Worm (Caenorhabditis elegans) whole organism, late embryonic: Measurements from ENCODE around the gene T01D1.7.

Source experiments
- F13H6.1 ChIP-seq: sonication (generic microtip); optimal IDR thresholded peaks from 2 replicates; lab custom pipeline; 2016; ENCODE audit warnings: missing genetic modification characterization, missing compliant biosample characterization
- K09A11.1 ChIP-seq: sonication (generic microtip); optimal IDR thresholded peaks from 2 replicates; lab custom pipeline; 2017; ENCODE audit warnings: antibody characterized with exemption, mild to moderate bottlenecking, missing genetic modification characterization, missing compliant biosample characterization; ENCODE audit not compliant: insufficient read depth
- T23F11.4 ChIP-seq: fragments of 200-800 bp; sonication (Bioruptor generic); optimal IDR thresholded peaks from 2 replicates; lab custom pipeline; 2018; ENCODE audit warnings: mild to moderate bottlenecking, missing genetic modification characterization, missing compliant biosample characterization
- ama-1 ChIP-seq: fragments of 150-350 bp; optimal IDR thresholded peaks from 2 replicates; lab custom pipeline; 2014
- ceh-18 ChIP-seq: sonication (generic microtip); optimal IDR thresholded peaks from 2 replicates; lab custom pipeline; 2016; ENCODE audit warnings: missing genetic modification characterization, missing compliant biosample characterization
- ceh-19 ChIP-seq: fragments of 200-800 bp; sonication (Bioruptor generic); optimal IDR thresholded peaks from 2 replicates; lab custom pipeline; 2018; ENCODE audit warnings: mild to moderate bottlenecking, missing genetic modification characterization, missing compliant biosample characterization
- ceh-2 ChIP-seq: sonication (generic microtip); optimal IDR thresholded peaks from 2 replicates; lab custom pipeline; 2016; ENCODE audit warnings: missing genotype, missing genetic modification characterization, missing compliant biosample characterization
- ceh-22 ChIP-seq: sonication (generic microtip); optimal IDR thresholded peaks from 2 replicates; lab custom pipeline; 2017; ENCODE audit warnings: missing biosample characterization, missing genetic modification characterization
- ceh-24 ChIP-seq: sonication (generic microtip); optimal IDR thresholded peaks from 2 replicates; lab custom pipeline; 2016; ENCODE audit warnings: mild to moderate bottlenecking, missing genetic modification characterization, missing compliant biosample characterization
- ceh-31 ChIP-seq: sonication (generic microtip); optimal IDR thresholded peaks from 2 replicates; lab custom pipeline; 2016; ENCODE audit warnings: missing genetic modification characterization, missing compliant biosample characterization
- ceh-45 ChIP-seq: fragments of 200-800 bp; sonication (Bioruptor generic); IDR thresholded peaks from 2 replicates; pipeline ENCODE4 v1.3.6; 2022; ENCODE audit warnings: missing genetic modification reagents, missing genetic modification characterization, missing compliant biosample characterization
- ceh-9 ChIP-seq: sonication (generic microtip); optimal IDR thresholded peaks from 2 replicates; lab custom pipeline; 2016; ENCODE audit warnings: mild to moderate bottlenecking, missing genetic modification characterization, inconsistent platforms, missing compliant biosample characterization
- dmd-4 ChIP-seq: sonication (generic microtip); optimal IDR thresholded peaks from 2 replicates; lab custom pipeline; 2016; ENCODE audit warnings: borderline replicate concordance, missing genetic modification characterization, missing compliant biosample characterization
- dve-1 ChIP-seq: sonication (generic microtip); optimal IDR thresholded peaks from 2 replicates; lab custom pipeline; 2017; ENCODE audit warnings: antibody characterized with exemption, mild to moderate bottlenecking, missing genetic modification characterization, missing compliant biosample characterization
- elt-2 ChIP-seq: sonication (generic microtip); optimal IDR thresholded peaks from 2 replicates; lab custom pipeline; 2016; ENCODE audit warnings: missing genetic modification reagents, missing genetic modification characterization, missing compliant biosample characterization
- elt-4 ChIP-seq: sonication (generic microtip); optimal IDR thresholded peaks from 2 replicates; lab custom pipeline; 2016; ENCODE audit warnings: missing genetic modification characterization, missing compliant biosample characterization
- fax-1 ChIP-seq: sonication (generic microtip); optimal IDR thresholded peaks from 2 replicates; lab custom pipeline; 2016; ENCODE audit warnings: missing genotype, missing genetic modification characterization, missing compliant biosample characterization
- fkh-10 ChIP-seq: fragments of 150-350 bp; optimal IDR thresholded peaks from 2 replicates; lab custom pipeline; 2014; ENCODE audit warnings: missing biosample characterization, missing genetic modification reagents, missing genetic modification characterization
- gmeb-2 ChIP-seq: sonication (generic microtip); optimal IDR thresholded peaks from 2 replicates; lab custom pipeline; 2016; ENCODE audit warnings: missing genetic modification characterization, inconsistent platforms, missing compliant biosample characterization
- hlh-15 ChIP-seq: sonication (generic microtip); optimal IDR thresholded peaks from 2 replicates; lab custom pipeline; 2016; ENCODE audit warnings: missing genetic modification characterization, missing compliant biosample characterization
- hlh-30 ChIP-seq: sonication (generic microtip); optimal IDR thresholded peaks from 2 replicates; lab custom pipeline; 2017; ENCODE audit warnings: antibody characterized with exemption, missing genetic modification characterization, missing compliant biosample characterization; ENCODE audit not compliant: insufficient read depth
- hlh-6 ChIP-seq: sonication (generic microtip); optimal IDR thresholded peaks from 2 replicates; lab custom pipeline; 2016; ENCODE audit warnings: missing genotype, missing genetic modification characterization, missing compliant biosample characterization
- hlh-8 ChIP-seq: sonication (generic microtip); optimal IDR thresholded peaks from 2 replicates; lab custom pipeline; 2016; ENCODE audit warnings: missing genotype, missing genetic modification characterization, missing compliant biosample characterization
- lin-11 ChIP-seq: fragments of 200-800 bp; sonication (Bioruptor generic); optimal IDR thresholded peaks from 2 replicates; lab custom pipeline; 2018; ENCODE audit warnings: mild to moderate bottlenecking, missing genetic modification characterization, missing compliant biosample characterization
- madf-2 ChIP-seq: sonication (generic microtip); optimal IDR thresholded peaks from 2 replicates; lab custom pipeline; 2017; ENCODE audit warnings: missing genetic modification characterization, missing compliant biosample characterization
- mec-3 ChIP-seq: sonication (generic microtip); optimal IDR thresholded peaks from 2 replicates; lab custom pipeline; 2016; ENCODE audit warnings: borderline replicate concordance, missing genetic modification characterization, missing compliant biosample characterization
- nfya-1 ChIP-seq: sonication (generic microtip); optimal IDR thresholded peaks from 2 replicates; lab custom pipeline; 2017; ENCODE audit warnings: missing genetic modification characterization, mild to moderate bottlenecking, missing compliant biosample characterization, antibody characterized with exemption, moderate library complexity
- nhr-232 ChIP-seq: sonication (generic microtip); optimal IDR thresholded peaks from 2 replicates; lab custom pipeline; 2016; ENCODE audit warnings: missing genetic modification characterization, missing compliant biosample characterization
- npax-4 ChIP-seq: sonication (generic microtip); optimal IDR thresholded peaks from 2 replicates; lab custom pipeline; 2016; ENCODE audit warnings: missing genetic modification characterization, missing compliant biosample characterization
- pag-3 ChIP-seq: sonication (generic microtip); optimal IDR thresholded peaks from 2 replicates; lab custom pipeline; 2016; ENCODE audit warnings: missing compliant biosample characterization, missing genetic modification characterization, borderline replicate concordance
- pat-9 ChIP-seq: fragments of 200-800 bp; sonication (Bioruptor generic); optimal IDR thresholded peaks from 2 replicates; lab custom pipeline; 2018; ENCODE audit warnings: mild to moderate bottlenecking, missing genetic modification characterization, moderate library complexity, missing compliant biosample characterization
- pha-2 ChIP-seq: sonication (generic microtip); optimal IDR thresholded peaks from 2 replicates; lab custom pipeline; 2017; ENCODE audit warnings: mild to moderate bottlenecking, missing genetic modification characterization, missing compliant biosample characterization
- pha-4 ChIP-seq: fragments of 150-350 bp; optimal IDR thresholded peaks from 2 replicates; lab custom pipeline; 2018; ENCODE audit warnings: missing biosample characterization, missing genetic modification reagents, missing genetic modification characterization
- pqm-1 ChIP-seq: sonication (generic microtip); optimal IDR thresholded peaks from 2 replicates; lab custom pipeline; 2016; ENCODE audit warnings: missing genetic modification characterization, missing compliant biosample characterization
- pros-1 ChIP-seq: fragments of 150-350 bp; optimal IDR thresholded peaks from 2 replicates; lab custom pipeline; 2014; ENCODE audit warnings: missing biosample characterization, missing genetic modification reagents, missing genetic modification characterization
- syd-9 ChIP-seq: sonication (generic microtip); optimal IDR thresholded peaks from 2 replicates; lab custom pipeline; 2016; ENCODE audit warnings: mild to moderate bottlenecking, missing genetic modification characterization, moderate library complexity, missing compliant biosample characterization
- tbx-2 ChIP-seq: sonication (generic microtip); optimal IDR thresholded peaks from 2 replicates; lab custom pipeline; 2016; ENCODE audit warnings: missing genetic modification characterization, missing compliant biosample characterization
- tbx-7 ChIP-seq: sonication (generic microtip); optimal IDR thresholded peaks from 2 replicates; lab custom pipeline; 2016; ENCODE audit warnings: missing genotype, missing genetic modification characterization, missing compliant biosample characterization
- unc-3 ChIP-seq, 2 experiments: fragments of 200-800 bp in 1 of 2; sonication (Bioruptor generic) in 1 of 2; sonication (generic microtip) in 1 of 2; conservative IDR thresholded peaks in 1 of 2; optimal IDR thresholded peaks in 1 of 2; 2 replicates each; pipeline versions ENCODE4 v1.3.6 to Lab custom; 2016 to 2022; ENCODE audit warnings: missing compliant biosample characterization in 2 of 2, missing genetic modification characterization in 2 of 2, missing genetic modification reagents in 1 of 2
- unc-55 ChIP-seq: sonication (generic microtip); optimal IDR thresholded peaks from 2 replicates; lab custom pipeline; 2017; ENCODE audit warnings: missing biosample characterization, missing genetic modification reagents, missing genetic modification characterization
- ztf-16 ChIP-seq: sonication (generic microtip); optimal IDR thresholded peaks from 2 replicates; lab custom pipeline; 2017; ENCODE audit warnings: missing genetic modification characterization, missing compliant biosample characterization

The T01D1.7 gene

DNA sequence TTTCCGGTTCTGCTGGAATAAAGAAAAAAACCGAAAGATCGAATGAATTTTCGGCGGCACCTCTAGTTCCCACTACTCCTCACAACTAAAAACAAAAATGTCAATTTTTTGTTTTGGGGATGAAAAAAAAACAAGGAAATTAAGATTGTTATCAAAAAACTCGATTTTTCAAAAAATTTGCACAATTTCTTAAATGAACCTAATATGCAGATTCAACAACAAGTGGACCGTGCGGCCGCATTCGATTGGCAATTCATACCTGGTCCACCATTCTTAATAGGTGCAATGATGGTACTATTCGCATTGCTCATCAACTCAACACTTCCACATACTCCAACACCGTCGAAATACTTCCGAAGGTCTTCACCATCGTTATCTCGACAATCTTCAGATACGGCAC lies 22.1 kb downstream of the T01D1.7 start:
- TF ChIP-seq dmd-4 (tag; lab: Kevin White, UChicago), result no peak
- no peak for TF ChIP-seq syd-9
- no peak for TF ChIP-seq hlh-8 (tag; lab: Kevin White, UChicago)
- TF ChIP-seq ceh-18 (tag; lab: Kevin White, UChicago), result no peak
- no peak for TF ChIP-seq ztf-16
- no peak for TF ChIP-seq hlh-15
- TF ChIP-seq T23F11.4, result no peak
- no peak for TF ChIP-seq pat-9 (tag; lab: Kevin White, UChicago)
- TF ChIP-seq tbx-2 (tag; lab: Kevin White, UChicago), result no peak
- no peak for TF ChIP-seq ceh-45 (GFP tag; lab: Robert Waterston, UW)
- no peak for TF ChIP-seq unc-3 (GFP tag; conservative IDR thresholded peaks at IDR 0.05; lab: Robert Waterston, UW)
- no peak for TF ChIP-seq unc-3 (tag; optimal IDR thresholded peaks at IDR 0.05; lab: Kevin White, UChicago)

DNA sequence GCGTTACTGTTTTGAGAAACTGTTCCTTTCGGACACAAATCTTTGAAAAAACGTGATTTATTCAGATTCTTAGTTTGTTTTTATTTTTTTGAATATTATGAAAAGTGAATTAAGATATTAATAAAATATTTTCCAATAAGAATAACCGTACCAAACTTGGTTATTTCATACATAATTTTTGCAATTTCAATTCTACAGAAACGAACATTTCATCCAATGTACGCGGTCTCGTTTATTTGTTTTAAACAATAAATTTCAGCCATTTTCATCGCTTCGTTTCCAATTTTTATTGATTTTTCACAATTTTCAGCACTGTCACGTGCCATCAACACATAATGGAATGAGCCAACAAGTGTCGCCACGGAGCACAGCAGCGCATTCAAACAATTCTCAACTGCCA lies 26.6 kb downstream of the T01D1.7 start, which contains the start of gene T25D3.4:
TSS of gene T25D3.4 (plus strand) at position 301 of the 400 bp plus-strand sequence.
- TF ChIP-seq ceh-31 (tag; lab: Kevin White, UChicago), result no peak
- TF ChIP-seq pha-2 (tag; lab: Kevin White, UChicago), result no peak
- no peak for TF ChIP-seq ceh-45 (GFP tag; lab: Robert Waterston, UW)
- TF ChIP-seq ceh-9, result no peak
- no peak for TF ChIP-seq ceh-19 (GFP tag; lab: Kevin White, UChicago)
- TF ChIP-seq gmeb-2 (tag; lab: Kevin White, UChicago), result no peak
- no peak for TF ChIP-seq dmd-4 (tag; lab: Kevin White, UChicago)
- TF ChIP-seq elt-4 (tag; lab: Kevin White, UChicago), result no peak
- TF ChIP-seq pag-3 (tag; lab: Kevin White, UChicago), result no peak
- TF ChIP-seq lin-11 (tag; lab: Kevin White, UChicago), result no peak
- no peak for TF ChIP-seq hlh-6 (tag; lab: Kevin White, UChicago)
- TF ChIP-seq pros-1, result no peak
- no peak for TF ChIP-seq ama-1 (lab: Kevin White, UChicago)
- TF ChIP-seq ceh-2, result no peak
- no peak for TF ChIP-seq tbx-7
- no peak for TF ChIP-seq fkh-10 (GFP tag; lab: Kevin White, UChicago)

DNA sequence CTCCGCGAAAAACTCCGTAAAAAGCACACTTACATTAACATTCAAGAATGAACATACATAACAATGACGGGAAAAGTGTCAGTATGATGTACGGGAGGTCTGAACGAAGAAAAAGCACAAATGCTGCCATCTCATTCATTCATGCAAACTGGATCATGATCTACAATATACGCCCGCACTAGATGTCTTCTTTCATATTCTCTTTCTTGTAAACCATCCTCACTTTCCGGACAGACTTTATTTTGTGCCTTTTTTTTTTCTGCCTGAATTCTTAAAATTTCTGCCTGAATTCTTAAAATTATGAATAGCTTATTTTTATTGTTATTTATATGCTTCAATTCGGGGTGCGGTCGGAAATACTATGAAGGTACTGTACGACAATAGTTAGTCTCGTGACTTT lies 38.4 kb downstream of the T01D1.7 start, which contains the start of gene K10B4.1:
TSS of gene K10B4.1 (plus strand) at position 301 of the 400 bp plus-strand sequence.
- TF ChIP-seq tbx-2 (tag; lab: Kevin White, UChicago) (no peak), hlh-30 (tag; lab: Kevin White, UChicago) (no peak), unc-55 (no peak), ceh-2 (no peak), F13H6.1 (tag; lab: Kevin White, UChicago) (no peak), npax-4 (tag; lab: Kevin White, UChicago) (no peak)

DNA sequence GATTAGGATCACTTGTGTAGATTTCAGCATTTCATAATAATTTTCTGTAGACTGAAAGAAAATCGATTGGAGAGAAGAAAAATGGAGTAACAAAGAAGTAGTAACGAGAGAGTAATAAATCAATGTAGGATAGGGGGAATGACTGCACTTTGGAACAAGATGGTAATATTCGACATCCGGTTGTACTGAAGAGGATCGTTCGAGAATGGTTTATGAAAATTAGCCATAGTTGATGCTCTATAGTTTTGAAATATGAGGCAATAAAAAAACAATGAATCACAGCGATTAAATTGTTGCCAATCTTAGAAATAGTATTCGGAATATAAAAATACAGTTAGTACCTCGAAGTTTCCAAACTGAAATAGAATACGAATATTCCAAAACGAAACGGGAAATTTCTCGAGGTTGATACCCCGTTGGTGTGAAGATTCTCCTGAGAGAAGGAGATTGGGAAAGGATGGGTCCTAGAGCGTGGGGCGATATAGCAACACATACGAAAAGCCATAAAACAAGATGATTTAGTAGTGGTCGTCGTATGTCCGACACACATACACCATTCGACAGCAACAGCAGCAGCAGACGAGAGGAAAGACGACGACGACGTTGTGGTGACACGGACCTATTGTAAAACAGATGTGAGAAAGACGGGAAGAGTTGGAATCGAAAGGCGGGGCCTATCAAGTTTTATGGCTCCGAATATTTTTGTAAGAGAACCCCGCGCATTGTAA lies 39.9 kb downstream of the T01D1.7 start, which contains the start of gene cwn-1:
TSS of gene cwn-1 (minus strand) at position 51 of the 728 bp plus-strand sequence.
- peak; percentile 89 for TF ChIP-seq unc-55
- no peak for TF ChIP-seq elt-4 (tag; lab: Kevin White, UChicago)
- peak; percentile 48 for TF ChIP-seq hlh-8 (tag; lab: Kevin White, UChicago)
- TF ChIP-seq, all 69 proteins: peak for 2

DNA sequence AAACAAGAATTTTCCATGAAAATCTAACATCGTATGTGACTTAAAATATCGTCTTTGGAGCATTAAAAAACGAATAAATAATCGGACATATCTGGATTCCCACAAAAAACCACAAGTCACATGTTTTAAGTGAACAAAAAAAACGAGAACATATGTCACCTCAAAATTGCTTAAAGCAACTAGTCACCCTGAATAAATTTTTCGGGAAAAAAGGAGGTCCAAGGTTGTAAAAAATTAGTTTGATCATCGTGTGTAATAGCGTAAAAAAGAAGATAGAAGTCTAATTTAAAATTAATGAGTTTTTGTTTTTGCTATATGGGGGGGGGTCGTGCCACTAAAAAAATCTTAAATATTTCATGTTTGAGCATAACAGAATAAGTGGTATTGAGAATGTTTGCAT lies 43.8 kb downstream of the T01D1.7 start:
- TF ChIP-seq ceh-22 (no peak), ceh-45 (GFP tag; lab: Robert Waterston, UW) (no peak), fax-1 (tag; lab: Kevin White, UChicago) (no peak), ceh-24 (tag; lab: Kevin White, UChicago) (no peak), nhr-232 (tag; lab: Kevin White, UChicago) (no peak), pha-4 (tag; lab: Kevin White, UChicago) (no peak), madf-2 (tag; lab: Kevin White, UChicago) (no peak), F13H6.1 (tag; lab: Kevin White, UChicago) (no peak), elt-2 (tag; lab: Kevin White, UChicago) (no peak), pqm-1 (tag; lab: Kevin White, UChicago) (no peak), hlh-15 (no peak), K09A11.1 (no peak), dve-1 (tag; lab: Kevin White, UChicago) (no peak), nfya-1 (no peak), mec-3 (tag; lab: Kevin White, UChicago) (no peak), elt-4 (tag; lab: Kevin White, UChicago) (no peak), ama-1 (lab: Kevin White, UChicago) (no peak)
